Fruit fly (Drosophila melanogaster) whole organism, wandering third instar larva: ENCODE data around the gene Or94b.
A peak's percentile ranks its signal among the peaks of the same experiment; 100 is the strongest.

ENCODE experiments used
- Abd-B ChIP-seq: fragments of >200 bp; optimal IDR thresholded peaks from 2 replicates; lab custom pipeline; 2017; ENCODE audit warnings: missing biosample characterization, missing genetic modification characterization
- CG32264 ChIP-seq: fragments of 200-800 bp; sonication (Bioruptor generic); optimal IDR thresholded peaks from 2 replicates; lab custom pipeline; 2016; ENCODE audit warnings: missing biosample characterization, missing genetic modification characterization
- CG9705 ChIP-seq: fragments of 200-800 bp; sonication (Bioruptor generic); optimal IDR thresholded peaks from 2 replicates; lab custom pipeline; 2018; ENCODE audit warnings: missing biosample characterization, mild to moderate bottlenecking, missing genetic modification characterization
- Dfd ChIP-seq: fragments of >200 bp; optimal IDR thresholded peaks from 2 replicates; lab custom pipeline; 2017; ENCODE audit warnings: missing biosample characterization, missing genetic modification characterization
- Dif ChIP-seq: fragments of 200-275, 200-300 bp; sonication (Bioruptor generic); optimal IDR thresholded peaks from 2 replicates; lab custom pipeline; 2018; ENCODE audit warnings: missing biosample characterization, missing genetic modification characterization; ENCODE audit not compliant: partially characterized antibody
- HLH106 ChIP-seq: fragments of 200-800 bp; optimal IDR thresholded peaks from 3 replicates; lab custom pipeline; 2019; ENCODE audit warnings: missing biosample characterization, mild to moderate bottlenecking, missing genetic modification characterization, moderate library complexity
- Hnf4 ChIP-seq: fragments of 200-800 bp; sonication (Bioruptor generic); optimal IDR thresholded peaks from 2 replicates; lab custom pipeline; 2016; ENCODE audit warnings: missing biosample characterization, mild to moderate bottlenecking, missing genetic modification characterization
- Hr78 ChIP-seq: fragments of >200 bp; optimal IDR thresholded peaks from 2 replicates; lab custom pipeline; 2017; ENCODE audit warnings: missing biosample characterization, missing genetic modification characterization
- Hr83 ChIP-seq: fragments of 200-300 bp; sonication (Bioruptor generic); optimal IDR thresholded peaks from 2 replicates; lab custom pipeline; 2016; ENCODE audit warnings: missing biosample characterization, mild to moderate bottlenecking, missing genetic modification characterization, moderate library complexity; ENCODE audit not compliant: poor library complexity, severe bottlenecking
- Jra ChIP-seq: sonication (Bioruptor generic); optimal IDR thresholded peaks from 2 replicates; lab custom pipeline; 2016; ENCODE audit warnings: missing biosample characterization, missing genetic modification characterization
- Mio ChIP-seq: sonication (Bioruptor generic); optimal IDR thresholded peaks from 2 replicates; lab custom pipeline; 2016; ENCODE audit warnings: missing biosample characterization, missing genetic modification characterization
- Myc ChIP-seq: fragments of >200 bp; optimal IDR thresholded peaks from 2 replicates; lab custom pipeline; 2017
- N ChIP-seq: fragments of >200 bp; optimal IDR thresholded peaks from 2 replicates; lab custom pipeline; 2018; ENCODE audit warnings: missing biosample characterization, missing external identifiers, missing genetic modification characterization
- OdsH ChIP-seq: fragments of 200-800 bp; sonication (Bioruptor generic); optimal IDR thresholded peaks from 2 replicates; lab custom pipeline; 2016; ENCODE audit warnings: missing biosample characterization, mild to moderate bottlenecking, missing genetic modification characterization
- Rel ChIP-seq, 2 experiments: fragments of 200-800 bp; sonication (Bioruptor generic) in 1 of 2; optimal IDR thresholded peaks; 2 replicates in 1 of 2; 3 replicates in 1 of 2; lab custom pipeline; 2016 to 2019; ENCODE audit warnings: mild to moderate bottlenecking in 2 of 2, missing biosample characterization in 2 of 2, missing genetic modification characterization in 2 of 2, moderate library complexity in 1 of 2
- Vsx2 ChIP-seq: fragments of 200-300, 225-300 bp; sonication (Bioruptor generic); optimal IDR thresholded peaks from 2 replicates; lab custom pipeline; 2018; ENCODE audit warnings: missing biosample characterization, missing genetic modification characterization; ENCODE audit not compliant: partially characterized antibody
- br ChIP-seq: fragments of 200-800 bp; sonication (Bioruptor generic); optimal IDR thresholded peaks from 2 replicates; lab custom pipeline; 2016; ENCODE audit warnings: missing biosample characterization, missing genetic modification characterization
- brk ChIP-seq: fragments of 200-800 bp; sonication (Bioruptor generic); optimal IDR thresholded peaks from 2 replicates; lab custom pipeline; 2016; ENCODE audit warnings: missing biosample characterization, mild to moderate bottlenecking, missing genetic modification characterization
- dl ChIP-seq, 2 experiments: fragments of 175-275, 200-275 bp in 1 of 2; fragments of 200-275 bp in 1 of 2; sonication (Bioruptor generic); optimal IDR thresholded peaks; lab custom pipeline; 2018; ENCODE audit warnings: mild to moderate bottlenecking in 2 of 2, missing biosample characterization in 2 of 2, missing genetic modification characterization in 2 of 2, moderate library complexity in 2 of 2; ENCODE audit not compliant: partially characterized antibody in 2 of 2, insufficient read depth in 1 of 2
- dmrt93B ChIP-seq: fragments of 200-800 bp; sonication (Bioruptor generic); optimal IDR thresholded peaks from 2 replicates; lab custom pipeline; 2018; ENCODE audit warnings: missing biosample characterization, mild to moderate bottlenecking, missing genetic modification characterization
- dsf ChIP-seq: sonication (Bioruptor generic); optimal IDR thresholded peaks from 2 replicates; lab custom pipeline; 2016; ENCODE audit warnings: missing biosample characterization, missing genetic modification characterization, borderline replicate concordance
- ey ChIP-seq: fragments of 200-800 bp; sonication (Bioruptor generic); optimal IDR thresholded peaks from 2 replicates; lab custom pipeline; 2016; ENCODE audit warnings: missing biosample characterization, missing genetic modification characterization
- fru ChIP-seq: fragments of 200-800 bp; sonication (Bioruptor generic); optimal IDR thresholded peaks from 3 replicates; lab custom pipeline; 2016; ENCODE audit warnings: missing biosample characterization, mild to moderate bottlenecking, missing genetic modification characterization
- h ChIP-seq: fragments of 200-800 bp; sonication (Bioruptor generic); optimal IDR thresholded peaks from 3 replicates; lab custom pipeline; 2016; ENCODE audit warnings: missing biosample characterization, mild to moderate bottlenecking, missing genetic modification characterization
- jim ChIP-seq: fragments of 175-275, 200-325 bp; sonication (Bioruptor generic); optimal IDR thresholded peaks from 2 replicates; lab custom pipeline; 2016; ENCODE audit warnings: missing biosample characterization, mild to moderate bottlenecking, missing genetic modification characterization
- sage ChIP-seq: fragments of 200-800 bp; sonication (Bioruptor generic); optimal IDR thresholded peaks from 2 replicates; lab custom pipeline; 2016; ENCODE audit warnings: missing biosample characterization, mild to moderate bottlenecking, missing genetic modification characterization
- sv ChIP-seq: fragments of 200-800 bp; sonication (Bioruptor generic); optimal IDR thresholded peaks from 3 replicates; lab custom pipeline; 2016; ENCODE audit warnings: missing biosample characterization, missing genetic modification characterization
- tai ChIP-seq: sonication (Bioruptor generic); optimal IDR thresholded peaks from 2 replicates; lab custom pipeline; 2016; ENCODE audit warnings: missing biosample characterization, missing genetic modification characterization
- usp ChIP-seq: fragments of >200 bp; optimal IDR thresholded peaks from 2 replicates; lab custom pipeline; 2017; ENCODE audit warnings: missing biosample characterization, missing genetic modification characterization
- woc ChIP-seq: sonication (Bioruptor generic); optimal IDR thresholded peaks from 2 replicates; lab custom pipeline; 2016; ENCODE audit warnings: missing biosample characterization, mild to moderate bottlenecking, missing genetic modification characterization

Gene Or94b

dm6 chr3R:22986981-22987380 is 2.1 kb upstream of the Or94b start, which contains the start of gene Or94a:
Or94a (plus strand) TSS chr3R:22987281.
- TF ChIP-seq br (GFP tag; lab: Kevin White, UChicago) (no peak), usp (GFP tag; lab: Kevin White, UChicago) (no peak), Mio (GFP tag; lab: Kevin White, UChicago) (no peak), Dfd (GFP tag; lab: Kevin White, UChicago) (no peak), Hnf4 (GFP tag; lab: Kevin White, UChicago) (no peak), Abd-B (GFP tag; lab: Kevin White, UChicago) (no peak), Jra (GFP tag; lab: Kevin White, UChicago) (no peak), Hr78 (GFP tag; lab: Kevin White, UChicago) (no peak), Vsx2 (GFP tag; lab: Kevin White, UChicago) (no peak), dsf (GFP tag; lab: Kevin White, UChicago) (no peak), Myc (lab: Kevin White, UChicago) (no peak), CG32264 (no peak), ey (GFP tag; lab: Kevin White, UChicago) (no peak)

dm6 chr3R:22997912-22998622 is 9.0 kb downstream of the Or94b start, which contains the start of gene Nha2:
Nha2 (minus strand) TSS chr3R:22998528.
- TF ChIP-seq Rel (GFP tag; optimal IDR thresholded peaks at IDR 0.05; lab: Kevin White, UChicago) (no peak), Rel (tag; optimal IDR thresholded peaks at IDR 0.05; lab: Kevin White, UChicago) (no peak), CG9705 (GFP tag; lab: Kevin White, UChicago) (no peak), woc (GFP tag; lab: Kevin White, UChicago) (no peak), Mio (GFP tag; lab: Kevin White, UChicago) (no peak)

DNA sequence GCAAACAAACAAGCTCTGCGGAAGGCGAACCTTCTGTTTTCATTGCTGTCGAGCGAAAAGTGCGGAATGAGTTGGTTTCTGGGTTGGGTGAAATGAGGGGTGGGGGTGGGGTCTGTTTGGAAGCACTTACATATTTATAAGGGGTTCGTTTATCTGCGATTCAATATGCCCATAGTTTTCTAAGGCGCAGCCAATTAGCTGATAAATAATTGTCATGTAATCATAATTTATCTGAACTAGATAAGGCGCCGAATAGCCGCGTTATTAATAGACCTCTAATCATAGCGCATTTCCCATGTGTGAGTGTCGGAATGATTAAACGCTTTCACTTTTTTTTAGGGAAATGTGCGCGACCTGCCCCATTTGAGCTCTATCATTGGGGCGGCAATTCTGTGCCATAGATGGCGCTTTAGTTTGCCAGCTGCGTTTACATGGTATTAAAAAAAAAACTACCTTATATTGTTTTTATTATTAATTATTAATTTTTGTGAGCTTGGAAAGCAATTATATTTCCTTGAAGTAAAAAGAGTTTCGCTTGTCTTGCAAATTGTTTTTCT is 9.6 kb downstream of the Or94b start:
- no peak for TF ChIP-seq brk (GFP tag; lab: Kevin White, UChicago)
- TF ChIP-seq fru (GFP tag; lab: Kevin White, UChicago) = no peak
- no peak for TF ChIP-seq Hr83 (GFP tag; lab: Kevin White, UChicago)
- no peak for TF ChIP-seq Dif (GFP tag; lab: Kevin White, UChicago)
- TF ChIP-seq OdsH (GFP tag; lab: Kevin White, UChicago) = no peak
- TF ChIP-seq sage (GFP tag; lab: Kevin White, UChicago) = no peak
- TF ChIP-seq Jra (GFP tag; lab: Kevin White, UChicago) = no peak
- no peak for TF ChIP-seq Abd-B (GFP tag; lab: Kevin White, UChicago)
- no peak for TF ChIP-seq Vsx2 (GFP tag; lab: Kevin White, UChicago)
- TF ChIP-seq dl (GFP tag; optimal IDR thresholded peaks at IDR 0.05; lab: Kevin White, UChicago; ENCODE audit: insufficient read depth in 1 of 2, partially characterized antibody in 2 of 2) = no peak
- TF ChIP-seq jim (GFP tag; lab: Kevin White, UChicago) = no peak
- no peak for TF ChIP-seq usp (GFP tag; lab: Kevin White, UChicago)
- no peak for TF ChIP-seq sv (GFP tag; lab: Kevin White, UChicago)
- TF ChIP-seq tai = no peak
- TF ChIP-seq Myc (lab: Kevin White, UChicago) = no peak
- TF ChIP-seq N (GFP tag; lab: Kevin White, UChicago) = no peak
- TF ChIP-seq h (GFP tag; lab: Kevin White, UChicago) = no peak
- TF ChIP-seq HLH106 (tag; lab: Kevin White, UChicago) = no peak
- no peak for TF ChIP-seq Mio (GFP tag; lab: Kevin White, UChicago)
- no peak for TF ChIP-seq ey (GFP tag; lab: Kevin White, UChicago)
- TF ChIP-seq, all 38 proteins: peak for 0

- TF ChIP-seq fru (GFP tag; lab: Kevin White, UChicago) (no peak), ey (GFP tag; lab: Kevin White, UChicago) (no peak), Mio (GFP tag; lab: Kevin White, UChicago) (no peak), N (GFP tag; lab: Kevin White, UChicago) (peak; percentile 54), dmrt93B (GFP tag; lab: Kevin White, UChicago) (no peak), Myc (lab: Kevin White, UChicago) (peak; percentile 18), tai (no peak), Abd-B (GFP tag; lab: Kevin White, UChicago) (no peak), usp (GFP tag; lab: Kevin White, UChicago) (no peak), Hr78 (GFP tag; lab: Kevin White, UChicago) (no peak), dsf (GFP tag; lab: Kevin White, UChicago) (no peak)
Observed at dm6 chr3R:23004161-23004560, 15.1 kb downstream of the Or94b start.
